Worm (Caenorhabditis elegans): ENCODE results near the gene C35A5.8.

DNA sequence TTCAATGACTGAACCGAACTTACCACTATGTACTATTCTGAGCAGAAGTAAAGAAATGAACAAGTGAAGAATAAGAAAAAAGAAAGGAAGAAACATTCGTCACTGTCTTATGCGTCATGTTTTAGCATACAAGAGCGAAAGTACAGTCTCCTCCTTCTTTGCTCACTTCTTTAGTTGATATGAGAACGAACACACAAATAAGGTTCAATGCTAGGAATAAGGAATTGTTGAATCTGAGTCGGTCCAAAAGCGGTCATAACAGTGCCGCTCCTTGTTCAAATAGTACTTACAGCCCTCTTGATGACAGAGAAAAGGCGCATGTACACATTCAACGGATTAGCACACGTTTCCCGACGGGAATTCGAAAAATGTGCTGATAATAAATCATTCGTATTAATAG is 13.4 kb upstream of the C35A5.8 start, which contains the start of gene F25D1.8:
- TF ChIP-seq lsy-2 (tag; optimal IDR thresholded peaks at IDR 0.05) (no peak), aly-2 (tag; optimal IDR thresholded peaks at IDR 0.05) (no peak), fkh-4 (tag; optimal IDR thresholded peaks at IDR 0.05; ENCODE audit: borderline replicate concordance) (no peak), elt-3 (tag; optimal IDR thresholded peaks at IDR 0.05) (no peak), nhr-11 (tag; optimal IDR thresholded peaks at IDR 0.05) (no peak), mep-1 (tag; optimal IDR thresholded peaks at IDR 0.05) (no peak), skn-1 (tag; optimal IDR thresholded peaks at IDR 0.05) (no peak), lir-3 (tag; optimal IDR thresholded peaks at IDR 0.05; ENCODE audit: poor library complexity) (no peak), nhr-76 (tag; optimal IDR thresholded peaks at IDR 0.05) (no peak), snu-23 (GFP tag; optimal IDR thresholded peaks at IDR 0.05) (no peak)

Data from whole organism, L1 larva.